Worm (Caenorhabditis elegans): ENCODE data around the gene F22F7.11.

- TF ChIP-seq him-1 (tag; optimal IDR thresholded peaks at IDR 0.05) (no peak), dao-5 (tag; optimal IDR thresholded peaks at IDR 0.05) (no peak)
Measured at ce11 chrV:2153274-2153673, 33.6 kb downstream of the F22F7.11 start, which contains the start of gene srbc-23.
